Fruit fly (Drosophila melanogaster) whole organism, embryonic: Measurements from ENCODE around the gene yellow-f2.
A peak's percentile ranks its signal among the peaks of the same experiment; 100 is the strongest.

Experiments
- BtbVII ChIP-seq: fragments of 200-800 bp; sonication (Bioruptor generic); optimal IDR thresholded peaks from 3 replicates; lab custom pipeline; 2017; ENCODE audit warnings: missing biosample characterization, mild to moderate bottlenecking, missing genetic modification characterization
- Bteb2 ChIP-seq: fragments of 200-800 bp; sonication (Bioruptor generic); optimal IDR thresholded peaks from 2 replicates; lab custom pipeline; 2016; ENCODE audit warnings: missing biosample characterization, missing genetic modification characterization
- CG10654 ChIP-seq: fragments of 200-800 bp; sonication (Bioruptor generic); optimal IDR thresholded peaks from 2 replicates; lab custom pipeline; 2016; ENCODE audit warnings: missing biosample characterization, missing genetic modification characterization
- CG11504 ChIP-seq: fragments of 200-800 bp; sonication (Bioruptor generic); optimal IDR thresholded peaks from 3 replicates; lab custom pipeline; 2019; ENCODE audit warnings: missing biosample characterization, mild to moderate bottlenecking, missing genetic modification characterization, moderate library complexity
- CG11695 ChIP-seq: fragments of 200-800 bp; sonication (Bioruptor generic); IDR thresholded peaks from 3 replicates; pipeline ENCODE4 v1.3.6; 2022; ENCODE audit warnings: missing biosample characterization, missing genetic modification characterization
- CG1233 ChIP-seq: fragments of 200-800 bp; sonication (Bioruptor generic); optimal IDR thresholded peaks from 4 replicates; lab custom pipeline; 2018; ENCODE audit warnings: missing biosample characterization, mild to moderate bottlenecking, missing genetic modification characterization
- CG16813 ChIP-seq: fragments of 200-800 bp; sonication (Bioruptor generic); IDR thresholded peaks from 3 replicates; pipeline ENCODE4 v1.3.6; 2022; ENCODE audit warnings: missing biosample characterization, missing genetic modification characterization; ENCODE audit not compliant: partially characterized antibody
- CG17359 ChIP-seq: fragments of 200-800 bp; sonication (Bioruptor generic); optimal IDR thresholded peaks from 3 replicates; lab custom pipeline; 2018; ENCODE audit warnings: missing biosample characterization, mild to moderate bottlenecking, missing genetic modification characterization, moderate library complexity
- CG17361 ChIP-seq: fragments of 200-800 bp; sonication (Bioruptor generic); IDR thresholded peaks from 3 replicates; pipeline ENCODE4 v1.3.6; 2022; ENCODE audit warnings: missing biosample characterization, missing genetic modification characterization
- CG2678 ChIP-seq: fragments of 200-800 bp; sonication (Bioruptor generic); optimal IDR thresholded peaks from 3 replicates; lab custom pipeline; 2019; ENCODE audit warnings: missing biosample characterization, mild to moderate bottlenecking, missing genetic modification characterization, moderate library complexity
- CG3065 ChIP-seq: fragments of 200-800 bp; sonication (Bioruptor generic); optimal IDR thresholded peaks from 2 replicates; lab custom pipeline; 2016; ENCODE audit warnings: missing biosample characterization, missing genetic modification characterization
- CG3838 ChIP-seq: fragments of 200-800 bp; sonication (Bioruptor generic); optimal IDR thresholded peaks from 3 replicates; lab custom pipeline; 2016; ENCODE audit warnings: missing biosample characterization, missing genetic modification characterization
- CG4282 ChIP-seq: fragments of 200-800 bp; sonication (Bioruptor generic); optimal IDR thresholded peaks from 2 replicates; lab custom pipeline; 2016; ENCODE audit warnings: missing biosample characterization, missing genetic modification characterization
- CG6689 ChIP-seq: fragments of 200-800 bp; sonication (Bioruptor generic); IDR thresholded peaks from 2 replicates; pipeline ENCODE4 v1.3.6; 2022; ENCODE audit warnings: missing biosample characterization, missing genetic modification characterization
- CG8089 ChIP-seq: fragments of 200-800 bp; sonication (Bioruptor generic); optimal IDR thresholded peaks from 3 replicates; lab custom pipeline; 2016; ENCODE audit warnings: missing biosample characterization, missing genetic modification characterization
- CG9215 ChIP-seq: fragments of 200-800 bp; sonication (Bioruptor generic); IDR thresholded peaks from 2 replicates; pipeline ENCODE4 v1.3.6; 2022; ENCODE audit warnings: missing biosample characterization, missing genetic modification characterization
- CG9797 ChIP-seq: fragments of 200-800 bp; sonication (Bioruptor generic); optimal IDR thresholded peaks from 3 replicates; lab custom pipeline; 2018; ENCODE audit warnings: missing biosample characterization, mild to moderate bottlenecking, missing genetic modification characterization
- CG9876 ChIP-seq: fragments of 200-800 bp; sonication (Bioruptor generic); optimal IDR thresholded peaks from 2 replicates; lab custom pipeline; 2016; ENCODE audit warnings: missing biosample characterization, missing genetic modification characterization
- D19A ChIP-seq: fragments of 200-800 bp; optimal IDR thresholded peaks from 3 replicates; lab custom pipeline; 2019; ENCODE audit warnings: missing biosample characterization, mild to moderate bottlenecking, missing genetic modification characterization, moderate library complexity
- Dip3 ChIP-seq: fragments of 200-800 bp; sonication (Bioruptor generic); optimal IDR thresholded peaks from 3 replicates; lab custom pipeline; 2016; ENCODE audit warnings: missing biosample characterization, missing genetic modification characterization
- E2f2 ChIP-seq: fragments of 200-800 bp; sonication (Bioruptor generic); IDR thresholded peaks from 2 replicates; pipeline ENCODE4 v1.3.6; 2022; ENCODE audit warnings: missing biosample characterization, missing genetic modification characterization
- Kr ChIP-seq: fragments of 200-800 bp; sonication (Bioruptor generic); optimal IDR thresholded peaks from 2 replicates; lab custom pipeline; 2017; ENCODE audit warnings: missing biosample characterization, mild to moderate bottlenecking, missing genetic modification characterization
- MBD-R2 ChIP-seq: fragments of 200-800 bp; sonication (Bioruptor generic); IDR thresholded peaks from 2 replicates; pipeline ENCODE4 v1.3.6; 2022; ENCODE audit warnings: missing biosample characterization, missing genetic modification characterization
- MESR4 ChIP-seq: fragments of 200-800 bp; sonication (Bioruptor generic); optimal IDR thresholded peaks from 2 replicates; lab custom pipeline; 2018; ENCODE audit warnings: missing biosample characterization, mild to moderate bottlenecking, missing genetic modification characterization, moderate library complexity
- Neu2 ChIP-seq: fragments of 200-800 bp; sonication (Bioruptor generic); optimal IDR thresholded peaks from 3 replicates; lab custom pipeline; 2016; ENCODE audit warnings: missing biosample characterization, missing genetic modification characterization, borderline replicate concordance
- Opbp ChIP-seq: fragments of 200-800 bp; sonication (Bioruptor generic); IDR thresholded peaks from 3 replicates; pipeline ENCODE4 v1.3.6; 2022; ENCODE audit warnings: missing biosample characterization, missing genetic modification characterization; ENCODE audit not compliant: partially characterized antibody
- Ptx1 ChIP-seq: fragments of 200-800 bp; sonication (Bioruptor generic); IDR thresholded peaks from 2 replicates; pipeline ENCODE4 v1.3.6; 2022; ENCODE audit warnings: missing biosample characterization, missing genetic modification characterization
- Spps ChIP-seq: fragments of 200-800 bp; sonication (Bioruptor generic); optimal IDR thresholded peaks from 2 replicates; lab custom pipeline; 2018; ENCODE audit warnings: missing biosample characterization, mild to moderate bottlenecking, missing genetic modification characterization
- Sry-δ ChIP-seq: fragments of 200-800 bp; sonication (Bioruptor generic); optimal IDR thresholded peaks from 2 replicates; lab custom pipeline; 2016; ENCODE audit warnings: missing biosample characterization, missing genetic modification characterization
- Trl ChIP-seq, 3 experiments: fragments of >200 bp in 2 of 3; fragments of 200-800 bp in 1 of 3; sonication (Bioruptor generic) in 1 of 3; optimal IDR thresholded peaks; 2 replicates in 1 of 3; 3 replicates in 2 of 3; lab custom pipeline; 2016 to 2017; ENCODE audit warnings: missing biosample characterization in 1 of 3, missing genetic modification characterization in 1 of 3
- ci ChIP-seq: fragments of 200-800 bp; sonication (Bioruptor generic); IDR thresholded peaks from 3 replicates; pipeline ENCODE4 v1.3.6; 2022; ENCODE audit warnings: missing biosample characterization, missing genetic modification characterization
- corto ChIP-seq: fragments of 200-800 bp; sonication (Bioruptor generic); optimal IDR thresholded peaks from 2 replicates; lab custom pipeline; 2016; ENCODE audit warnings: missing biosample characterization, mild to moderate bottlenecking, missing genetic modification characterization, moderate library complexity
- cwo ChIP-seq: fragments of 200-800 bp; sonication (Bioruptor generic); optimal IDR thresholded peaks from 3 replicates; lab custom pipeline; 2017; ENCODE audit warnings: missing biosample characterization, missing genetic modification characterization, mild to moderate bottlenecking, moderate library complexity, missing genetic modification reagents
- dm ChIP-seq: fragments of 200-800 bp; sonication (Bioruptor generic); optimal IDR thresholded peaks from 3 replicates; lab custom pipeline; 2016; ENCODE audit warnings: missing biosample characterization, missing genetic modification characterization
- gfzf ChIP-seq: fragments of 200-800 bp; sonication (Bioruptor generic); optimal IDR thresholded peaks from 2 replicates; lab custom pipeline; 2016; ENCODE audit warnings: missing biosample characterization, mild to moderate bottlenecking, missing genetic modification characterization, moderate library complexity
- gsb-n ChIP-seq: fragments of 200-800 bp; sonication (Bioruptor generic); optimal IDR thresholded peaks from 3 replicates; lab custom pipeline; 2018; ENCODE audit warnings: missing biosample characterization, mild to moderate bottlenecking, missing genetic modification characterization
- klu ChIP-seq: fragments of 200-800 bp; sonication (Bioruptor generic); IDR thresholded peaks from 2 replicates; pipeline ENCODE4 v1.3.6; 2022; ENCODE audit warnings: missing biosample characterization, missing genetic modification characterization
- nau ChIP-seq: fragments of 200-800 bp; sonication (Bioruptor generic); optimal IDR thresholded peaks from 3 replicates; lab custom pipeline; 2017; ENCODE audit warnings: missing biosample characterization, mild to moderate bottlenecking, missing genetic modification characterization, missing genetic modification reagents
- nerfin-2 ChIP-seq: fragments of 200-800 bp; sonication (Bioruptor generic); IDR thresholded peaks from 2 replicates; pipeline ENCODE4 v1.3.6; 2022; ENCODE audit warnings: missing biosample characterization, missing genetic modification characterization; ENCODE audit not compliant: partially characterized antibody
- repo ChIP-seq: fragments of 200-800 bp; sonication (Bioruptor generic); optimal IDR thresholded peaks from 2 replicates; lab custom pipeline; 2016; ENCODE audit warnings: missing biosample characterization, missing genetic modification characterization
- rib ChIP-seq: fragments of 200-800 bp; sonication (Bioruptor generic); IDR thresholded peaks from 2 replicates; pipeline ENCODE4 v1.3.6; 2022; ENCODE audit warnings: missing biosample characterization, missing genetic modification characterization
- row ChIP-seq: fragments of 200-800 bp; sonication (Bioruptor generic); IDR thresholded peaks from 3 replicates; pipeline ENCODE4 v1.3.6; 2022; ENCODE audit warnings: missing biosample characterization, missing genetic modification characterization
- slp2 ChIP-seq: fragments of 200-800 bp; sonication (Bioruptor generic); optimal IDR thresholded peaks from 2 replicates; lab custom pipeline; 2016; ENCODE audit warnings: missing biosample characterization, missing genetic modification characterization
- stc ChIP-seq: fragments of 200-800 bp; sonication (Bioruptor generic); IDR thresholded peaks from 2 replicates; pipeline ENCODE4 v1.3.6; 2022; ENCODE audit warnings: missing biosample characterization, missing genetic modification characterization
- vfl ChIP-seq: fragments of 200-800 bp; sonication (Bioruptor generic); optimal IDR thresholded peaks from 2 replicates; lab custom pipeline; 2016; ENCODE audit warnings: missing biosample characterization, missing genetic modification characterization
- zen2 ChIP-seq: fragments of 200-800 bp; sonication (Bioruptor generic); IDR thresholded peaks from 3 replicates; pipeline ENCODE4 v1.3.6; 2022; ENCODE audit warnings: missing biosample characterization, missing genetic modification characterization; ENCODE audit not compliant: partially characterized antibody

Gene yellow-f2

dm6 chr3R:12962612-12963011 is 32.3 kb downstream of the yellow-f2 start:
- no peak for TF ChIP-seq klu (GFP tag; lab: Robert Waterston, UW)
- no peak for TF ChIP-seq nau (GFP tag; lab: Kevin White, UChicago)
- TF ChIP-seq vfl (GFP tag; lab: Kevin White, UChicago), result no peak
- TF ChIP-seq cwo (GFP tag; lab: Kevin White, UChicago), result peak; percentile 9
- no peak for TF ChIP-seq CG6689 (GFP tag; lab: Robert Waterston, UW)

- peak; percentile 73 for TF ChIP-seq row (GFP tag; lab: Robert Waterston, UW)
- peak; percentile 28 for TF ChIP-seq CG3065
- peak; percentile 75 for TF ChIP-seq nerfin-2 (GFP tag; lab: Robert Waterston, UW)
- TF ChIP-seq E2f2, result peak; percentile 88
- no peak for TF ChIP-seq corto (GFP tag; lab: Kevin White, UChicago)
- TF ChIP-seq zen2 (GFP tag; lab: Robert Waterston, UW), result peak; percentile 87
- peak; percentile 35 for TF ChIP-seq CG10654 (GFP tag; lab: Kevin White, UChicago)
- TF ChIP-seq CG9215 (GFP tag; lab: Robert Waterston, UW), result peak; percentile 49; the same call in 1 of the 2 replicates
- TF ChIP-seq MBD-R2 (GFP tag; lab: Robert Waterston, UW), result peak; percentile 90
- TF ChIP-seq repo, result peak; percentile 21
- TF ChIP-seq Opbp (GFP tag; lab: Robert Waterston, UW), result peak; percentile 97
- TF ChIP-seq Kr, result no peak
- 0 out of 2 replicates have a peak, but pooled peaks have one; percentile 17 for TF ChIP-seq CG6689 (GFP tag; lab: Robert Waterston, UW)
- no peak for TF ChIP-seq CG1233 (GFP tag; lab: Kevin White, UChicago)
- TF ChIP-seq gfzf (GFP tag; lab: Kevin White, UChicago), result peak; percentile 33
- TF ChIP-seq Bteb2 (GFP tag; lab: Kevin White, UChicago), result no peak
- TF ChIP-seq Sry-δ (GFP tag; lab: Kevin White, UChicago), result peak; percentile 100
- no peak for TF ChIP-seq CG11695
- TF ChIP-seq Trl (optimal IDR thresholded peaks at IDR 0.05; lab: Kevin White, UChicago), result no peak
- peak; percentile 67 for TF ChIP-seq Trl (GFP tag; optimal IDR thresholded peaks at IDR 0.05; lab: Kevin White, UChicago)
- TF ChIP-seq slp2 (GFP tag; lab: Kevin White, UChicago), result peak; percentile 50
- peak; percentile 35 for TF ChIP-seq Dip3 (GFP tag; lab: Kevin White, UChicago)
- TF ChIP-seq CG9797 (GFP tag; lab: Kevin White, UChicago), result peak; percentile 49
- peak; percentile 23 for TF ChIP-seq CG4282 (GFP tag; lab: Kevin White, UChicago)
- 0 out of 2 replicates have a peak, but pooled peaks have one; percentile 31 for TF ChIP-seq stc
- no peak for TF ChIP-seq gsb-n (tag; lab: Kevin White, UChicago)
- TF ChIP-seq CG16813 (GFP tag; lab: Robert Waterston, UW), result peak; percentile 95
- TF ChIP-seq CG9876 (GFP tag; lab: Kevin White, UChicago), result peak; percentile 58
- TF ChIP-seq dm (GFP tag; lab: Kevin White, UChicago), result peak; percentile 43
- 0 out of 2 replicates have a peak, but pooled peaks have one; percentile 39 for TF ChIP-seq Ptx1 (GFP tag; lab: Robert Waterston, UW)
- TF ChIP-seq rib (GFP tag; lab: Robert Waterston, UW), result peak; percentile 88
- TF ChIP-seq CG17359 (tag; lab: Kevin White, UChicago), result no peak
- TF ChIP-seq CG3838 (GFP tag; lab: Kevin White, UChicago), result no peak
- peak; percentile 23 for TF ChIP-seq CG8089 (GFP tag; lab: Kevin White, UChicago)
- TF ChIP-seq ci (GFP tag; lab: Robert Waterston, UW), result peak; percentile 27; the same call in 1 of the 3 replicates
- peak; percentile 26 for TF ChIP-seq CG11504 (tag; lab: Kevin White, UChicago)
- no peak for TF ChIP-seq D19A (tag; lab: Kevin White, UChicago)
- TF ChIP-seq Spps, result no peak
- no peak for TF ChIP-seq Neu2
- peak; percentile 20 for TF ChIP-seq BtbVII (GFP tag; lab: Kevin White, UChicago)
- peak; percentile 9 for TF ChIP-seq CG2678 (tag; lab: Kevin White, UChicago)
- peak; percentile 36 for TF ChIP-seq MESR4 (GFP tag; lab: Kevin White, UChicago)
- no peak for TF ChIP-seq CG17361 (GFP tag; lab: Robert Waterston, UW)
Measured at dm6 chr3R:12960929-12961855, 33.8 kb downstream of the yellow-f2 start, which contains the start of gene Spc25. TSS of gene Spc25 (plus strand) at chr3R:12961745.
